Fruit fly (Drosophila melanogaster) whole organism, embryonic: Measurements from ENCODE around the gene CG14273.

ENCODE experiments used
- ATbp ChIP-seq: fragments of 200-800 bp; sonication (Bioruptor generic); optimal IDR thresholded peaks from 2 replicates; lab custom pipeline; 2017; ENCODE audit warnings: missing biosample characterization, mild to moderate bottlenecking, missing genetic modification characterization, missing genetic modification reagents
- CG11504 ChIP-seq: fragments of 200-800 bp; sonication (Bioruptor generic); optimal IDR thresholded peaks from 3 replicates; lab custom pipeline; 2019; ENCODE audit warnings: missing biosample characterization, mild to moderate bottlenecking, missing genetic modification characterization, moderate library complexity
- CG12219 ChIP-seq: fragments of 200-800 bp; sonication (Bioruptor generic); optimal IDR thresholded peaks from 3 replicates; lab custom pipeline; 2018; ENCODE audit warnings: missing biosample characterization, mild to moderate bottlenecking, missing genetic modification characterization
- CG12659 ChIP-seq: fragments of 200-800 bp; sonication (Bioruptor generic); optimal IDR thresholded peaks from 3 replicates; lab custom pipeline; 2017; ENCODE audit warnings: mild to moderate bottlenecking, missing biosample characterization, missing genetic modification reagents, missing genetic modification characterization
- CG13775 ChIP-seq: fragments of 200-800 bp; sonication (Bioruptor generic); optimal IDR thresholded peaks from 3 replicates; lab custom pipeline; 2017; ENCODE audit warnings: missing biosample characterization, mild to moderate bottlenecking, missing genetic modification characterization
- CG13894 ChIP-seq: fragments of 200-800 bp; sonication (Bioruptor generic); optimal IDR thresholded peaks from 3 replicates; lab custom pipeline; 2018; ENCODE audit warnings: missing biosample characterization, mild to moderate bottlenecking, missing genetic modification characterization, moderate library complexity
- CG14965 ChIP-seq: fragments of 200-800 bp; sonication (Bioruptor generic); optimal IDR thresholded peaks from 2 replicates; lab custom pipeline; 2016; ENCODE audit warnings: missing biosample characterization, missing genetic modification characterization, borderline replicate concordance
- CG15269 ChIP-seq: fragments of 200-800 bp; sonication (Bioruptor generic); optimal IDR thresholded peaks from 2 replicates; lab custom pipeline; 2018; ENCODE audit warnings: missing biosample characterization, mild to moderate bottlenecking, missing genetic modification characterization, moderate library complexity
- CG1529 ChIP-seq: fragments of 200-800 bp; sonication (Bioruptor generic); optimal IDR thresholded peaks from 3 replicates; lab custom pipeline; 2018; ENCODE audit warnings: missing biosample characterization, missing genetic modification characterization
- CG2129 ChIP-seq: fragments of 200-800 bp; sonication (Bioruptor generic); IDR thresholded peaks from 2 replicates; pipeline ENCODE4 v1.3.6; 2022; ENCODE audit warnings: missing biosample characterization, missing genetic modification characterization; ENCODE audit not compliant: partially characterized antibody
- CG2678 ChIP-seq: fragments of 200-800 bp; sonication (Bioruptor generic); optimal IDR thresholded peaks from 3 replicates; lab custom pipeline; 2019; ENCODE audit warnings: missing biosample characterization, mild to moderate bottlenecking, missing genetic modification characterization, moderate library complexity
- CG30403 ChIP-seq: fragments of 200-800 bp; sonication (Bioruptor generic); optimal IDR thresholded peaks from 3 replicates; lab custom pipeline; 2016; ENCODE audit warnings: missing biosample characterization, missing genetic modification characterization
- CG31224 ChIP-seq: fragments of 200-800 bp; sonication (Bioruptor generic); IDR thresholded peaks from 2 replicates; pipeline ENCODE4 v1.3.6; 2022; ENCODE audit warnings: missing biosample characterization, missing genetic modification characterization
- CG34224 ChIP-seq: fragments of 200-800 bp; sonication (Bioruptor generic); IDR thresholded peaks from 3 replicates; pipeline ENCODE4 v1.3.6; 2022; ENCODE audit warnings: missing biosample characterization, missing genetic modification characterization; ENCODE audit not compliant: partially characterized antibody
- CG34422 ChIP-seq: fragments of 200-800 bp; sonication (Bioruptor generic); IDR thresholded peaks from 3 replicates; pipeline ENCODE4 v1.3.6; 2022; ENCODE audit warnings: missing biosample characterization, missing genetic modification characterization
- CG5180 ChIP-seq: fragments of 200-800 bp; sonication (Bioruptor generic); optimal IDR thresholded peaks from 3 replicates; lab custom pipeline; 2017; ENCODE audit warnings: missing biosample characterization, missing genetic modification characterization, mild to moderate bottlenecking, moderate library complexity, missing genetic modification reagents
- CG6689 ChIP-seq: fragments of 200-800 bp; sonication (Bioruptor generic); IDR thresholded peaks from 2 replicates; pipeline ENCODE4 v1.3.6; 2022; ENCODE audit warnings: missing biosample characterization, missing genetic modification characterization
- CG7357 ChIP-seq: fragments of 200-800 bp; sonication (Bioruptor generic); IDR thresholded peaks from 3 replicates; pipeline ENCODE4 v1.3.6; 2022; ENCODE audit warnings: missing biosample characterization, missing genetic modification characterization
- CG8388 ChIP-seq: fragments of 200-800 bp; sonication (Bioruptor generic); optimal IDR thresholded peaks from 2 replicates; lab custom pipeline; 2019; ENCODE audit warnings: missing biosample characterization, mild to moderate bottlenecking, missing genetic modification characterization, moderate library complexity
- CG9215 ChIP-seq: fragments of 200-800 bp; sonication (Bioruptor generic); IDR thresholded peaks from 2 replicates; pipeline ENCODE4 v1.3.6; 2022; ENCODE audit warnings: missing biosample characterization, missing genetic modification characterization
- CG9797 ChIP-seq: fragments of 200-800 bp; sonication (Bioruptor generic); optimal IDR thresholded peaks from 3 replicates; lab custom pipeline; 2018; ENCODE audit warnings: missing biosample characterization, mild to moderate bottlenecking, missing genetic modification characterization
- CHES-1-like ChIP-seq: fragments of 200-800 bp; sonication (Bioruptor generic); optimal IDR thresholded peaks from 2 replicates; lab custom pipeline; 2016; ENCODE audit warnings: missing biosample characterization, missing genetic modification characterization
- Dref ChIP-seq: fragments of 200-800 bp; sonication (Bioruptor generic); IDR thresholded peaks from 2 replicates; pipeline ENCODE4 v1.3.6; 2022; ENCODE audit warnings: missing biosample characterization, missing genetic modification characterization
- Gsc ChIP-seq: fragments of 200-800 bp; sonication (Bioruptor generic); IDR thresholded peaks from 2 replicates; pipeline ENCODE4 v1.3.6; 2022; ENCODE audit warnings: missing biosample characterization, missing genetic modification characterization
- HLH3B ChIP-seq: fragments of 200-800 bp; sonication (Bioruptor generic); IDR thresholded peaks from 2 replicates; pipeline ENCODE4 v1.3.6; 2022; ENCODE audit warnings: missing biosample characterization, missing genetic modification characterization
- HmgD ChIP-seq: fragments of 200-800 bp; sonication (Bioruptor generic); optimal IDR thresholded peaks from 3 replicates; lab custom pipeline; 2016; ENCODE audit warnings: missing biosample characterization, missing genetic modification characterization
- Med ChIP-seq: fragments of 200-800 bp; sonication (Bioruptor generic); peaks from one replicate; lab custom pipeline; 2016; ENCODE audit warnings: missing biosample characterization, missing genetic modification characterization, mild to moderate bottlenecking, inconsistent platforms, moderate library complexity
- Stat92E ChIP-seq, 3 experiments: fragments of >200 bp in 2 of 3; fragments of 200-800 bp in 1 of 3; sonication (Bioruptor generic) in 1 of 3; optimal IDR thresholded peaks; 2 replicates each; lab custom pipeline; 2017 to 2019; ENCODE audit warnings: missing biosample characterization in 3 of 3, missing genetic modification characterization in 3 of 3, mild to moderate bottlenecking in 1 of 3, moderate library complexity in 1 of 3
- Xbp1 ChIP-seq: fragments of 200-800 bp; sonication (Bioruptor generic); optimal IDR thresholded peaks from 3 replicates; lab custom pipeline; 2016; ENCODE audit warnings: missing biosample characterization, mild to moderate bottlenecking, missing genetic modification characterization
- ase ChIP-seq: fragments of 200-800 bp; sonication (Bioruptor generic); IDR thresholded peaks from 3 replicates; pipeline ENCODE4 v1.3.6; 2022; ENCODE audit warnings: missing biosample characterization, missing genetic modification characterization
- bowl ChIP-seq: fragments of 200-800 bp; sonication (Bioruptor generic); IDR thresholded peaks from 2 replicates; pipeline ENCODE4 v1.3.6; 2022; ENCODE audit warnings: missing biosample characterization, missing genetic modification characterization
- chinmo ChIP-seq: fragments of 200-800 bp; sonication (Bioruptor generic); IDR thresholded peaks from 4 replicates; pipeline ENCODE4 v1.3.6; 2022; ENCODE audit warnings: missing biosample characterization, missing genetic modification characterization; ENCODE audit not compliant: partially characterized antibody
- croc ChIP-seq: fragments of 200-800 bp; sonication (Bioruptor generic); conservative IDR thresholded peaks from 3 replicates; pipeline ENCODE4 v1.3.6; 2022; ENCODE audit warnings: missing biosample characterization, missing genetic modification characterization
- gce ChIP-seq: fragments of 200-800 bp; sonication (Bioruptor generic); IDR thresholded peaks from 3 replicates; pipeline ENCODE4 v1.3.6; 2022; ENCODE audit warnings: missing biosample characterization, missing genetic modification characterization
- kah ChIP-seq: fragments of 200-800 bp; sonication (Bioruptor generic); optimal IDR thresholded peaks from 2 replicates; lab custom pipeline; 2018; ENCODE audit warnings: missing biosample characterization, mild to moderate bottlenecking, missing genetic modification characterization
- kay ChIP-seq: fragments of 200-800 bp; sonication (Bioruptor generic); optimal IDR thresholded peaks from 2 replicates; lab custom pipeline; 2016; ENCODE audit warnings: missing biosample characterization, missing genetic modification characterization
- lbe ChIP-seq: fragments of 200-800 bp; sonication (Bioruptor generic); optimal IDR thresholded peaks from 2 replicates; lab custom pipeline; 2016; ENCODE audit warnings: missing biosample characterization, mild to moderate bottlenecking, missing genetic modification characterization
- psq ChIP-seq: fragments of 200-800 bp; sonication (Bioruptor generic); optimal IDR thresholded peaks from 2 replicates; lab custom pipeline; 2017; ENCODE audit warnings: missing biosample characterization, missing genetic modification characterization
- pum ChIP-seq: fragments of 200-800 bp; sonication (Bioruptor generic); optimal IDR thresholded peaks from 2 replicates; lab custom pipeline; 2016; ENCODE audit warnings: missing biosample characterization, missing genetic modification characterization
- pzg ChIP-seq: fragments of 200-800 bp; sonication (Bioruptor generic); optimal IDR thresholded peaks from 3 replicates; lab custom pipeline; 2018; ENCODE audit warnings: missing biosample characterization, mild to moderate bottlenecking, missing genetic modification characterization, moderate library complexity
- repo ChIP-seq: fragments of 200-800 bp; sonication (Bioruptor generic); optimal IDR thresholded peaks from 2 replicates; lab custom pipeline; 2016; ENCODE audit warnings: missing biosample characterization, missing genetic modification characterization
- ro ChIP-seq: fragments of 200-800 bp; sonication (Bioruptor generic); IDR thresholded peaks from 2 replicates; pipeline ENCODE4 v1.3.6; 2022; ENCODE audit warnings: missing biosample characterization, missing genetic modification characterization
- row ChIP-seq: fragments of 200-800 bp; sonication (Bioruptor generic); IDR thresholded peaks from 3 replicates; pipeline ENCODE4 v1.3.6; 2022; ENCODE audit warnings: missing biosample characterization, missing genetic modification characterization
- shn ChIP-seq: fragments of 200-800 bp; sonication (Bioruptor generic); optimal IDR thresholded peaks from 3 replicates; lab custom pipeline; 2016; ENCODE audit warnings: missing biosample characterization, missing genetic modification characterization
- slou ChIP-seq: fragments of 200-800 bp; sonication (Bioruptor generic); optimal IDR thresholded peaks from 3 replicates; lab custom pipeline; 2016; ENCODE audit warnings: missing biosample characterization, missing genetic modification characterization
- tgo ChIP-seq: fragments of 200-800 bp; sonication (Bioruptor generic); IDR thresholded peaks from 3 replicates; pipeline ENCODE4 v1.3.6; 2022; ENCODE audit warnings: missing biosample characterization, missing genetic modification characterization
- tin ChIP-seq: fragments of 200-800 bp; sonication (Bioruptor generic); optimal IDR thresholded peaks from 3 replicates; lab custom pipeline; 2016; ENCODE audit warnings: missing biosample characterization, missing genetic modification characterization
- tx ChIP-seq: fragments of 200-800 bp; sonication (Bioruptor generic); optimal IDR thresholded peaks from 2 replicates; lab custom pipeline; 2016; ENCODE audit warnings: missing biosample characterization, missing genetic modification characterization
- z ChIP-seq: fragments of 200-800 bp; sonication (Bioruptor generic); IDR thresholded peaks from 3 replicates; pipeline ENCODE4 v1.3.6; 2022; ENCODE audit warnings: missing biosample characterization, missing genetic modification characterization
- zfh1 ChIP-seq: fragments of 200-800 bp; sonication (Bioruptor generic); IDR thresholded peaks from 3 replicates; pipeline ENCODE4 v1.3.6; 2022; ENCODE audit warnings: missing biosample characterization, missing genetic modification characterization

CG14273 gene

DNA sequence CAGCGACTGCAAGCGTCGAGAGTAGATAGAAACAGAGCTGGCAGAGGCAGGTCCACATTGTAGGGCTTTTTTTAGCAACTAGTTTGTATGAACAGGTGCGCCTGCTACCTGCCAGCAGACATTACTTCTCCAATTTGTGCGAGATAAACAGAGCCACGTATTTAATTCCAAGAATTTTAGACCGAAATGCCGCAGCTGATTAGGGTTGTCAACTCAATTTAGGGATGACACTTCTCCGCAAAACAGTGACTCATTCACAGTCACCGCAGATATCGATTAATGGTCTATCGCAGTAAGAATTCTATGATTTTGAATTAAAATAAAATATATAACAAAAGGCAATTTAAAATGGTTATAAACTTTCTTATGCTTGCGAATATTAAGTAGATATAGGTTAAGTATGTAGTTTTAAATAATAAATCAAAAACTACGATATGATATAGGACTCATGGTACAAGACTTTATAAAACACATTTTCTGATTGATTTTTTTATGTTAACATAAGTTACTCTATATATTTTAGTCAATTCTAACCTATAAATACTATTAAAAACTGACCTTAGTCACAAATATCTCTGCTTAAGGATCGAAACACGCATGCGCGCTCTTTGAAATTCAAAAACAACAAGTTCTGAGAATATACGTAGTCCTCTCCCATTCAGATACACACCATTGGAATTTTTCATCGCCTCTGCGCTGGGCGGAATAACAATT lies 39.6 kb upstream of the CG14273 start, which contains the start of the genes wol and Scgalpha (continued):
- TF ChIP-seq Stat92E (GFP tag; optimal IDR thresholded peaks at IDR 0.05; lab: Kevin White, UChicago) (peak in 1 of 3 experiments; percentile 97), CG13775 (GFP tag; lab: Kevin White, UChicago) (peak; percentile 15), pzg (peak; percentile 52), CG5180 (no peak), CG9215 (GFP tag; lab: Robert Waterston, UW) (no peak), psq (no peak), slou (GFP tag; lab: Kevin White, UChicago) (no peak), ase (no peak), tin (no peak), Dref (GFP tag; lab: Robert Waterston, UW) (peak; percentile 84), ATbp (GFP tag; lab: Kevin White, UChicago) (no peak), kah (GFP tag; lab: Kevin White, UChicago) (no peak), z (GFP tag; lab: Robert Waterston, UW) (no peak), CG34224 (GFP tag; lab: Robert Waterston, UW) (peak; percentile 69; the same call in 2 of the 3 replicates), CG8388 (GFP tag; lab: Kevin White, UChicago) (no peak), CG2678 (tag; lab: Kevin White, UChicago) (no peak), chinmo (peak; percentile 58; the same call in 1 of the 4 replicates), zfh1 (GFP tag; lab: Robert Waterston, UW) (no peak), tgo (no peak), gce (GFP tag; lab: Robert Waterston, UW) (no peak), HLH3B (GFP tag; lab: Robert Waterston, UW) (no peak), CG13894 (no peak), HmgD (GFP tag; lab: Kevin White, UChicago) (no peak), ro (GFP tag; lab: Robert Waterston, UW) (no peak), CG12659 (GFP tag; lab: Kevin White, UChicago) (peak; percentile 52), row (GFP tag; lab: Robert Waterston, UW) (peak; percentile 66), Xbp1 (GFP tag; lab: Kevin White, UChicago) (peak; percentile 3), CG31224 (no peak), CG15269 (no peak), CG12219 (GFP tag; lab: Kevin White, UChicago) (no peak), CG7357 (no peak), repo (GFP tag; lab: Kevin White, UChicago) (no peak), CG14965 (GFP tag; lab: Kevin White, UChicago) (no peak), CG6689 (no peak), pum (GFP tag; lab: Kevin White, UChicago) (no peak), CG2129 (GFP tag; lab: Robert Waterston, UW) (0 out of 2 replicates have a peak, but pooled peaks have one; percentile 24), CG1529 (GFP tag; lab: Kevin White, UChicago) (no peak), croc (GFP tag; lab: Robert Waterston, UW) (no peak), CG9797 (GFP tag; lab: Kevin White, UChicago) (no peak), shn (no peak), CHES-1-like (no peak), CG34422 (no peak; the same call in 2 of the 3 replicates), tx (GFP tag; lab: Kevin White, UChicago) (no peak), kay (GFP tag; lab: Kevin White, UChicago) (no peak), Gsc (GFP tag; lab: Robert Waterston, UW) (no peak), lbe (GFP tag; lab: Kevin White, UChicago) (no peak), CG11504 (tag; lab: Kevin White, UChicago) (no peak), bowl (GFP tag; lab: Robert Waterston, UW) (no peak), Med (GFP tag; lab: Kevin White, UChicago) (peak; percentile 40), CG30403 (GFP tag; lab: Kevin White, UChicago) (no peak)
